Fruit fly (Drosophila melanogaster) whole organism: ENCODE results near the gene heca.

Source experiments
- Dll ChIP-seq: fragments of >200 bp; optimal IDR thresholded peaks from 2 replicates; lab custom pipeline; 2017
- EcR ChIP-seq, 2 experiments: fragments of >200 bp; optimal IDR thresholded peaks; 2 replicates each; lab custom pipeline; 2017; ENCODE audit warnings: missing biosample characterization in 2 of 2, missing genetic modification characterization in 2 of 2, missing genetic modification reagents in 2 of 2
- pan ChIP-seq: fragments of >200 bp; optimal IDR thresholded peaks from 2 replicates; lab custom pipeline; 2017
- psq ChIP-seq: fragments of >200 bp; optimal IDR thresholded peaks from 2 replicates; lab custom pipeline; 2017

DNA sequence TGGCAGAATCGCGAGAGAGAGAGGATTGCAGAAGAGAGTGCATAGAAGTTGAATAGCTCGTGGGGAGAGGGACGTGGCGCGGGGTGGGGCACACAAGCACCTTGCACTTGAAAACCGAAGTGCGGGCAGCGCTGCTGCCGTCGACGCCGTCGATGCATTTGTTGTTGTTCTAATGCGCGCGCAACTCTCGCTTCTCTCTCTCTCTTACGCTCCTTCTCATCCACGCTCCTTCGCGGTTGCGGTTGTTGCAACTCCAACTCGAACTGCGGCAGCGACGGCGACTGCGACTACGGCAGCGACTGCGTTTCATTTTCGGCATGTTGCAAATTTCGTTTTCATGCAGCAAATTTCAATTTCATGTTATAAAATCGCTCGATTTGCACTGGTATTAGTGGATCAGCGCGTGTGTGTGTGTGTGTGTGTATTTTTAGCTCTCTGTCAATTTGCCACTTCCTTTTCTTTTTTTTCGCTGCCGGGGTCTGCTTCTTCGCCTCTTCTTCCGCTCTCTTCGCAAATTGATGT is 4.8 kb upstream of the heca start:
- no peak for TF ChIP-seq psq
- TF ChIP-seq pan (lab: Kevin White, UChicago) = no peak
- peak; percentile 62 for TF ChIP-seq Dll
- TF ChIP-seq EcR (GFP tag; optimal IDR thresholded peaks at IDR 0.05; lab: Kevin White, UChicago) = no peak
